Fruit fly (Drosophila melanogaster) whole organism, pupa: ENCODE data around the gene CG15754.

Source experiments
- CG13204 ChIP-seq: fragments of 200-800 bp; sonication (Bioruptor generic); optimal IDR thresholded peaks from 2 replicates; lab custom pipeline; 2018; ENCODE audit warnings: missing biosample characterization, mild to moderate bottlenecking, missing genetic modification characterization, moderate library complexity
- CG15710 ChIP-seq: fragments of 200-800 bp; sonication (Bioruptor generic); optimal IDR thresholded peaks from 2 replicates; lab custom pipeline; 2018; ENCODE audit warnings: missing biosample characterization, mild to moderate bottlenecking, missing genetic modification characterization, moderate library complexity
- CG17806 ChIP-seq: fragments of 200-800 bp; sonication (Bioruptor generic); optimal IDR thresholded peaks from 2 replicates; lab custom pipeline; 2018; ENCODE audit warnings: missing biosample characterization, mild to moderate bottlenecking, missing genetic modification characterization, moderate library complexity
- CG32121 ChIP-seq: fragments of 200-800 bp; sonication (Bioruptor generic); IDR thresholded peaks from 2 replicates; pipeline ENCODE4 v1.3.6; 2022; ENCODE audit warnings: missing biosample characterization, missing genetic modification characterization
- CG34367 ChIP-seq: fragments of 200-800 bp; sonication (Bioruptor generic); optimal IDR thresholded peaks from 2 replicates; lab custom pipeline; 2018; ENCODE audit warnings: missing biosample characterization, mild to moderate bottlenecking, missing genetic modification characterization
- CG8159 ChIP-seq: fragments of 200-800 bp; sonication (Bioruptor generic); optimal IDR thresholded peaks from 3 replicates; lab custom pipeline; 2018; ENCODE audit warnings: missing biosample characterization, mild to moderate bottlenecking, missing genetic modification characterization, moderate library complexity
- EcR ChIP-seq: fragments of 200-800 bp; sonication (Bioruptor generic); optimal IDR thresholded peaks from 3 replicates; lab custom pipeline; 2019; ENCODE audit warnings: missing biosample characterization, missing genetic modification characterization, mild to moderate bottlenecking, moderate library complexity, missing genetic modification reagents
- Ets98B ChIP-seq: fragments of 200-800 bp; sonication (Bioruptor generic); IDR thresholded peaks from 2 replicates; pipeline ENCODE4 v1.3.6; 2022; ENCODE audit warnings: missing biosample characterization, missing genetic modification characterization
- Snoo ChIP-seq: fragments of 200-800 bp; sonication (Bioruptor generic); optimal IDR thresholded peaks from 3 replicates; lab custom pipeline; 2017; ENCODE audit warnings: missing biosample characterization, mild to moderate bottlenecking, missing genetic modification characterization, inconsistent platforms
- fd96Ca ChIP-seq: fragments of 200-800 bp; sonication (Bioruptor generic); IDR thresholded peaks from 3 replicates; pipeline ENCODE4 v1.3.6; 2022; ENCODE audit warnings: missing biosample characterization, missing genetic modification characterization
- rn ChIP-seq: fragments of 200-800 bp; sonication (Bioruptor generic); IDR thresholded peaks from 2 replicates; pipeline ENCODE4 v1.3.6; 2022; ENCODE audit warnings: missing biosample characterization, missing genetic modification characterization

dm6 chrX:13542084-13542483, 14.3 kb downstream of the CG15754 start:
- TF ChIP-seq CG8159 (tag; lab: Kevin White, UChicago) = no peak
- no peak for TF ChIP-seq fd96Ca (GFP tag; lab: Robert Waterston, UW)
- TF ChIP-seq Ets98B (GFP tag; lab: Robert Waterston, UW) = no peak
- no peak for TF ChIP-seq CG34367 (tag; lab: Kevin White, UChicago)
- TF ChIP-seq EcR (GFP tag; lab: Kevin White, UChicago) = no peak
- no peak for TF ChIP-seq CG15710 (tag; lab: Kevin White, UChicago)
- TF ChIP-seq CG32121 (GFP tag; lab: Robert Waterston, UW) = no peak
- no peak for TF ChIP-seq CG13204
- TF ChIP-seq rn (GFP tag; lab: Robert Waterston, UW) = no peak
- TF ChIP-seq Snoo (tag; lab: Kevin White, UChicago) = no peak
- no peak for TF ChIP-seq CG17806 (tag; lab: Kevin White, UChicago)
